Worm (Caenorhabditis elegans): ENCODE results near the gene rcs-1.

- TF ChIP-seq flt-1 (GFP tag; IDR thresholded peaks at IDR 0.05) = no peak
- TF ChIP-seq ceh-13 (GFP tag; optimal IDR thresholded peaks at IDR 0.05) = no peak
- no peak for TF ChIP-seq sea-1 (GFP tag; conservative IDR thresholded peaks at IDR 0.05)
- TF ChIP-seq ceh-36 (tag; optimal IDR thresholded peaks at IDR 0.05) = no peak
- no peak for TF ChIP-seq ama-1 (optimal IDR thresholded peaks at IDR 0.05)
- TF ChIP-seq scrt-1 (GFP tag; IDR thresholded peaks at IDR 0.05) = no peak
- TF ChIP-seq aly-1 (tag; optimal IDR thresholded peaks at IDR 0.05) = no peak
- TF ChIP-seq tbx-11 (GFP tag; IDR thresholded peaks at IDR 0.05) = no peak
- TF ChIP-seq pes-1 (GFP tag; IDR thresholded peaks at IDR 0.05) = no peak
These were observed 2.8 kb upstream of the rcs-1 start, which contains the start of gene C28G1.6 for ce11 chrX:8831162-8831561.

Data from whole organism, early embryonic.